Worm (Caenorhabditis elegans): Measurements from ENCODE around the gene ZC178.2.

- no peak for TF ChIP-seq zag-1 (tag; optimal IDR thresholded peaks at IDR 0.05)
- no peak for TF ChIP-seq nhr-237 (tag; optimal IDR thresholded peaks at IDR 0.05)
- no peak for TF ChIP-seq nhr-11 (tag; optimal IDR thresholded peaks at IDR 0.05)
- no peak for TF ChIP-seq lin-13 (GFP tag; optimal IDR thresholded peaks at IDR 0.05)
Observed at ce11 chrV:8683787-8684186, 28.0 kb downstream of the ZC178.2 start.
